Worm (Caenorhabditis elegans): Measurements from ENCODE around the gene ZK783.7.

ZK783.7 gene

ce11 chrIII:7643084-7643483 lies 13.4 kb upstream of the ZK783.7 start, which contains the start of gene upp-1:
upp-1 (minus strand) TSS chrIII:7643101.
- no peak for TF ChIP-seq cnd-1 (tag; optimal IDR thresholded peaks at IDR 0.05)

- TF ChIP-seq unc-39 (tag; optimal IDR thresholded peaks at IDR 0.05) (no peak), ceh-43 (GFP tag; optimal IDR thresholded peaks at IDR 0.05) (no peak), lsy-2 (tag; optimal IDR thresholded peaks at IDR 0.05) (no peak), unc-120 (tag; optimal IDR thresholded peaks at IDR 0.05; ENCODE audit: poor library complexity, severe bottlenecking) (no peak), pha-4 (tag; optimal IDR thresholded peaks at IDR 0.05) (no peak), ztf-11 (tag; optimal IDR thresholded peaks at IDR 0.05) (no peak), elt-1 (tag; optimal IDR thresholded peaks at IDR 0.05; ENCODE audit: borderline replicate concordance, insufficient read depth) (peak; percentile 13), cnd-1 (tag; optimal IDR thresholded peaks at IDR 0.05) (no peak), sptf-1 (tag; optimal IDR thresholded peaks at IDR 0.05) (no peak), nhr-12 (tag; optimal IDR thresholded peaks at IDR 0.05) (no peak), M03D4.4 (tag; optimal IDR thresholded peaks at IDR 0.05) (no peak), unc-62 (GFP tag; optimal IDR thresholded peaks at IDR 0.05) (peak; percentile 51), elt-3 (tag; optimal IDR thresholded peaks at IDR 0.05) (peak; percentile 51), mep-1 (tag; optimal IDR thresholded peaks at IDR 0.05) (no peak), flh-1 (GFP tag; optimal IDR thresholded peaks at IDR 0.05) (no peak)
Observed at ce11 chrIII:7643902-7644641, 12.4 kb upstream of the ZK783.7 start.

ce11 chrIII:7645075-7645474 lies 11.4 kb upstream of the ZK783.7 start:
- TF ChIP-seq elt-1 (tag; optimal IDR thresholded peaks at IDR 0.05; ENCODE audit: borderline replicate concordance, insufficient read depth) (peak; percentile 67), lin-13 (tag; optimal IDR thresholded peaks at IDR 0.05) (no peak)

ce11 chrIII:7648841-7649240 lies 7.7 kb upstream of the ZK783.7 start:
- TF ChIP-seq elt-1 (tag; optimal IDR thresholded peaks at IDR 0.05; ENCODE audit: borderline replicate concordance, insufficient read depth) (no peak), tbx-8 (GFP tag; optimal IDR thresholded peaks at IDR 0.05) (no peak), mep-1 (tag; optimal IDR thresholded peaks at IDR 0.05) (no peak), ceh-43 (GFP tag; optimal IDR thresholded peaks at IDR 0.05) (no peak), zip-8 (tag; optimal IDR thresholded peaks at IDR 0.05) (no peak), ceh-83 (GFP tag; optimal IDR thresholded peaks at IDR 0.05) (no peak), nhr-12 (tag; optimal IDR thresholded peaks at IDR 0.05) (no peak), elt-3 (tag; optimal IDR thresholded peaks at IDR 0.05) (no peak), lin-13 (tag; optimal IDR thresholded peaks at IDR 0.05) (no peak), sem-2 (GFP tag; optimal IDR thresholded peaks at IDR 0.05) (no peak), mab-5 (tag; optimal IDR thresholded peaks at IDR 0.05) (no peak)

ce11 chrIII:7655498-7655897 lies 1.0 kb upstream of the ZK783.7 start:
- TF ChIP-seq zip-8 (tag; optimal IDR thresholded peaks at IDR 0.05) (no peak), sem-2 (GFP tag; optimal IDR thresholded peaks at IDR 0.05) (no peak), unc-62 (GFP tag; optimal IDR thresholded peaks at IDR 0.05) (no peak), ztf-11 (tag; optimal IDR thresholded peaks at IDR 0.05) (no peak), lin-13 (tag; optimal IDR thresholded peaks at IDR 0.05) (no peak), nhr-28 (tag; optimal IDR thresholded peaks at IDR 0.05) (no peak), nhr-2 (tag; optimal IDR thresholded peaks at IDR 0.05) (no peak)

- TF ChIP-seq unc-39 (tag; optimal IDR thresholded peaks at IDR 0.05) (no peak), zip-8 (tag; optimal IDR thresholded peaks at IDR 0.05) (no peak), ces-1 (GFP tag; optimal IDR thresholded peaks at IDR 0.05) (peak; percentile 40), nhr-12 (tag; optimal IDR thresholded peaks at IDR 0.05) (no peak)
Observed at ce11 chrIII:7655932-7656331, 587 bp upstream of the ZK783.7 start, which contains the start of gene baz-2. baz-2 (minus strand) TSS chrIII:7656032.

ce11 chrIII:7659440-7659839 lies 2.9 kb downstream of the ZK783.7 start:
- TF ChIP-seq bed-3 (GFP tag; optimal IDR thresholded peaks at IDR 0.05) (no peak), zip-8 (tag; optimal IDR thresholded peaks at IDR 0.05) (no peak), unc-120 (tag; optimal IDR thresholded peaks at IDR 0.05; ENCODE audit: poor library complexity, severe bottlenecking) (peak; percentile 95), tbx-8 (GFP tag; optimal IDR thresholded peaks at IDR 0.05) (no peak), unc-39 (tag; optimal IDR thresholded peaks at IDR 0.05) (no peak), snpc-4 (tag; optimal IDR thresholded peaks at IDR 0.05) (no peak), mls-2 (tag; optimal IDR thresholded peaks at IDR 0.05) (peak; percentile 67), sem-2 (GFP tag; optimal IDR thresholded peaks at IDR 0.05) (no peak), ham-2 (GFP tag; optimal IDR thresholded peaks at IDR 0.05) (peak; percentile 69), ces-1 (GFP tag; optimal IDR thresholded peaks at IDR 0.05) (peak; percentile 36), mep-1 (tag; optimal IDR thresholded peaks at IDR 0.05) (peak; percentile 21), elt-3 (tag; optimal IDR thresholded peaks at IDR 0.05) (no peak), pha-4 (tag; optimal IDR thresholded peaks at IDR 0.05) (peak; percentile 40), unc-62 (GFP tag; optimal IDR thresholded peaks at IDR 0.05) (peak; percentile 78), sptf-1 (tag; optimal IDR thresholded peaks at IDR 0.05) (peak; percentile 78), nhr-12 (tag; optimal IDR thresholded peaks at IDR 0.05) (no peak), ceh-83 (GFP tag; optimal IDR thresholded peaks at IDR 0.05) (peak; percentile 47), nhr-76 (tag; optimal IDR thresholded peaks at IDR 0.05) (no peak), lin-13 (tag; optimal IDR thresholded peaks at IDR 0.05) (peak; percentile 20), nhr-28 (tag; optimal IDR thresholded peaks at IDR 0.05) (no peak), cnd-1 (tag; optimal IDR thresholded peaks at IDR 0.05) (peak; percentile 45), nhr-237 (tag; optimal IDR thresholded peaks at IDR 0.05) (no peak), blmp-1 (tag; optimal IDR thresholded peaks at IDR 0.05) (no peak), M03D4.4 (tag; optimal IDR thresholded peaks at IDR 0.05) (peak; percentile 61), lsy-2 (tag; optimal IDR thresholded peaks at IDR 0.05) (peak; percentile 42), flh-1 (GFP tag; optimal IDR thresholded peaks at IDR 0.05) (no peak), lin-32 (GFP tag; optimal IDR thresholded peaks at IDR 0.05) (peak; percentile 47), elt-1 (tag; optimal IDR thresholded peaks at IDR 0.05; ENCODE audit: borderline replicate concordance, insufficient read depth) (no peak)

Measured in whole organism, mixed stage, embryonic.